Worm (Caenorhabditis elegans) whole organism, L3 larva: ENCODE data around the gene F44A2.3.

Experiments used
- R02D3.7 ChIP-seq: fragments of 150-350 bp; optimal IDR thresholded peaks from 2 replicates; lab custom pipeline; 2014; ENCODE audit warnings: missing biosample characterization, missing genetic modification characterization
- ZK546.5 ChIP-seq: sonication (generic microtip); optimal IDR thresholded peaks from 2 replicates; lab custom pipeline; 2017; ENCODE audit warnings: missing biosample characterization, missing genetic modification characterization
- aly-2 ChIP-seq: fragments of 150-350 bp; optimal IDR thresholded peaks from 2 replicates; lab custom pipeline; 2014; ENCODE audit warnings: missing biosample characterization, missing genetic modification characterization
- ama-1 ChIP-seq: fragments of 150-350 bp; optimal IDR thresholded peaks from 2 replicates; lab custom pipeline; 2018
- ceh-16 ChIP-seq: sonication (generic microtip); optimal IDR thresholded peaks from 2 replicates; lab custom pipeline; 2017; ENCODE audit warnings: missing biosample characterization, missing genetic modification characterization
- ceh-28 ChIP-seq: fragments of 150-350 bp; optimal IDR thresholded peaks from 2 replicates; lab custom pipeline; 2014; ENCODE audit warnings: missing biosample characterization, missing genetic modification reagents, missing genetic modification characterization
- ceh-82 ChIP-seq: fragments of 150-350 bp; optimal IDR thresholded peaks from 2 replicates; lab custom pipeline; 2014; ENCODE audit warnings: missing biosample characterization, missing genetic modification characterization
- ceh-9 ChIP-seq: sonication (generic microtip); optimal IDR thresholded peaks from 2 replicates; lab custom pipeline; 2018; ENCODE audit warnings: missing biosample characterization, missing genetic modification characterization
- daf-12 ChIP-seq: fragments of 150-350 bp; optimal IDR thresholded peaks from 2 replicates; lab custom pipeline; 2014; ENCODE audit warnings: missing biosample characterization, missing genetic modification reagents, missing genetic modification characterization
- egl-27 ChIP-seq: sonication (generic microtip); optimal IDR thresholded peaks from 4 replicates; lab custom pipeline; 2017; ENCODE audit warnings: missing biosample characterization, missing genetic modification reagents, missing genetic modification characterization
- egl-5 ChIP-seq: fragments of 150-350 bp; optimal IDR thresholded peaks from 2 replicates; lab custom pipeline; 2017; ENCODE audit warnings: missing biosample characterization, missing genetic modification reagents, missing genetic modification characterization, inconsistent platforms
- elt-2 ChIP-seq: sonication (generic microtip); optimal IDR thresholded peaks from 2 replicates; lab custom pipeline; 2016; ENCODE audit warnings: missing genetic modification reagents, mild to moderate bottlenecking, missing genetic modification characterization, missing compliant biosample characterization
- elt-3 ChIP-seq, 3 experiments: fragments of 150-350 bp in 1 of 3; sonication (generic microtip) in 2 of 3; optimal IDR thresholded peaks; 2 replicates in 2 of 3; 4 replicates in 1 of 3; lab custom pipeline; 2014 to 2017; ENCODE audit warnings: missing biosample characterization in 3 of 3, missing genetic modification characterization in 3 of 3
- eor-1 ChIP-seq, 2 experiments: fragments of 150-350 bp; optimal IDR thresholded peaks; 2 replicates each; lab custom pipeline; 2014 to 2018; ENCODE audit warnings: missing biosample characterization in 2 of 2, missing genetic modification characterization in 2 of 2
- fkh-2 ChIP-seq: fragments of 150-350 bp; optimal IDR thresholded peaks from 2 replicates; lab custom pipeline; 2014; ENCODE audit warnings: missing biosample characterization, missing genetic modification reagents, missing genetic modification characterization
- fos-1 ChIP-seq: fragments of 150-350 bp; optimal IDR thresholded peaks from 2 replicates; lab custom pipeline; 2014; ENCODE audit warnings: missing biosample characterization, missing genetic modification characterization
- hmg-11 ChIP-seq: sonication (generic microtip); optimal IDR thresholded peaks from 2 replicates; lab custom pipeline; 2016; ENCODE audit warnings: missing genetic modification characterization, missing compliant biosample characterization
- jun-1 ChIP-seq: fragments of 150-350 bp; optimal IDR thresholded peaks from 2 replicates; lab custom pipeline; 2014; ENCODE audit warnings: missing biosample characterization, missing genetic modification reagents, missing genetic modification characterization
- lin-39 ChIP-seq: fragments of 150-350 bp; optimal IDR thresholded peaks from 2 replicates; lab custom pipeline; 2018; ENCODE audit warnings: missing biosample characterization, missing genetic modification reagents, missing genetic modification characterization
- lsy-12 ChIP-seq: sonication (generic microtip); optimal IDR thresholded peaks from 2 replicates; lab custom pipeline; 2016; ENCODE audit warnings: mild to moderate bottlenecking, missing genetic modification characterization, missing compliant biosample characterization
- mdl-1 ChIP-seq: fragments of 150-350 bp; optimal IDR thresholded peaks from 2 replicates; lab custom pipeline; 2014; ENCODE audit warnings: missing biosample characterization, missing genetic modification characterization
- mml-1 ChIP-seq: fragments of 150-350 bp; sonication (generic microtip); optimal IDR thresholded peaks from 3 replicates; lab custom pipeline; 2014; ENCODE audit warnings: missing biosample characterization, missing genetic modification characterization
- nfya-1 ChIP-seq: sonication (generic microtip); optimal IDR thresholded peaks from 2 replicates; lab custom pipeline; 2017; ENCODE audit warnings: missing genetic modification characterization, mild to moderate bottlenecking, missing compliant biosample characterization, antibody characterized with exemption, moderate library complexity; ENCODE audit not compliant: insufficient read depth
- nhr-11 ChIP-seq: fragments of 150-350 bp; optimal IDR thresholded peaks from 2 replicates; lab custom pipeline; 2014; ENCODE audit warnings: missing biosample characterization, missing genetic modification characterization
- nhr-12 ChIP-seq: fragments of 150-350 bp; optimal IDR thresholded peaks from 2 replicates; lab custom pipeline; 2014; ENCODE audit warnings: missing biosample characterization, missing genetic modification characterization
- nhr-23 ChIP-seq: fragments of 150-350 bp; optimal IDR thresholded peaks from 2 replicates; lab custom pipeline; 2014; ENCODE audit warnings: missing biosample characterization, missing genetic modification reagents, missing genetic modification characterization
- nhr-237 ChIP-seq: fragments of 150-350 bp; optimal IDR thresholded peaks from 2 replicates; lab custom pipeline; 2014; ENCODE audit warnings: missing biosample characterization, missing genetic modification characterization
- nhr-25 ChIP-seq: sonication (generic microtip); optimal IDR thresholded peaks from 2 replicates; lab custom pipeline; 2017; ENCODE audit warnings: missing biosample characterization, missing genetic modification characterization
- nhr-28 ChIP-seq: fragments of 150-350 bp; optimal IDR thresholded peaks from 2 replicates; lab custom pipeline; 2014; ENCODE audit warnings: missing biosample characterization, missing genetic modification characterization
- nhr-43 ChIP-seq: sonication (generic microtip); optimal IDR thresholded peaks from 2 replicates; lab custom pipeline; 2016; ENCODE audit warnings: mild to moderate bottlenecking, missing genetic modification characterization, missing compliant biosample characterization; ENCODE audit not compliant: poor library complexity, severe bottlenecking
- nhr-76 ChIP-seq: fragments of 150-350 bp; sonication (generic microtip); optimal IDR thresholded peaks from 5 replicates; lab custom pipeline; 2014; ENCODE audit warnings: missing biosample characterization, missing genetic modification characterization
- nhr-77 ChIP-seq: fragments of 150-350 bp; optimal IDR thresholded peaks from 2 replicates; lab custom pipeline; 2014; ENCODE audit warnings: missing biosample characterization, missing genetic modification characterization
- pha-4 ChIP-seq: fragments of 150-350 bp; optimal IDR thresholded peaks from 2 replicates; lab custom pipeline; 2014; ENCODE audit warnings: missing biosample characterization, missing genetic modification reagents, missing genetic modification characterization
- pqm-1 ChIP-seq: fragments of 150-350 bp; optimal IDR thresholded peaks from 2 replicates; lab custom pipeline; 2017; ENCODE audit warnings: missing biosample characterization, missing genetic modification characterization, inconsistent platforms
- sea-2 ChIP-seq: fragments of 150-350 bp; sonication (generic microtip); optimal IDR thresholded peaks from 4 replicates; lab custom pipeline; 2014; ENCODE audit warnings: missing biosample characterization, missing genetic modification reagents, missing genetic modification characterization
- skn-1 ChIP-seq: fragments of 150-350 bp; optimal IDR thresholded peaks from 2 replicates; lab custom pipeline; 2014; ENCODE audit warnings: missing biosample characterization, missing genetic modification characterization
- snpc-4 ChIP-seq: fragments of 150-350 bp; optimal IDR thresholded peaks from 2 replicates; lab custom pipeline; 2014; ENCODE audit warnings: missing biosample characterization, missing genetic modification characterization
- tbx-2 ChIP-seq: sonication (generic microtip); optimal IDR thresholded peaks from 2 replicates; lab custom pipeline; 2016; ENCODE audit warnings: mild to moderate bottlenecking, missing genetic modification characterization, missing compliant biosample characterization
- unc-39 ChIP-seq: sonication (generic microtip); optimal IDR thresholded peaks from 4 replicates; lab custom pipeline; 2017; ENCODE audit warnings: missing biosample characterization, missing genetic modification characterization
- unc-62 ChIP-seq: fragments of 150-350 bp; sonication (generic microtip); optimal IDR thresholded peaks from 4 replicates; lab custom pipeline; 2014; ENCODE audit warnings: missing biosample characterization, missing genetic modification reagents, missing genetic modification characterization
- zag-1 ChIP-seq: fragments of 150-350 bp; optimal IDR thresholded peaks from 2 replicates; lab custom pipeline; 2014; ENCODE audit warnings: missing biosample characterization, missing genetic modification characterization
- ztf-11 ChIP-seq: fragments of 150-350 bp; optimal IDR thresholded peaks from 2 replicates; lab custom pipeline; 2014; ENCODE audit warnings: missing biosample characterization, missing genetic modification characterization
- ztf-4 ChIP-seq: fragments of 150-350 bp; optimal IDR thresholded peaks from 2 replicates; lab custom pipeline; 2014; ENCODE audit warnings: missing biosample characterization, missing genetic modification characterization

The F44A2.3 gene

ce11 chrV:9338452-9338851 lies 33.2 kb downstream of the F44A2.3 start (continued):
- no peak for TF ChIP-seq nhr-12 (tag; lab: Kevin White, UChicago)
- TF ChIP-seq nhr-11 (tag; lab: Kevin White, UChicago): no peak
- no peak for TF ChIP-seq unc-62 (GFP tag; lab: Kevin White, UChicago)
- TF ChIP-seq sea-2 (GFP tag; lab: Kevin White, UChicago): no peak
- no peak for TF ChIP-seq unc-39
- no peak for TF ChIP-seq nhr-28 (tag; lab: Kevin White, UChicago)
- no peak for TF ChIP-seq snpc-4
- TF ChIP-seq mml-1 (tag; lab: Kevin White, UChicago): no peak
- no peak for TF ChIP-seq ztf-4 (tag; lab: Kevin White, UChicago)
- no peak for TF ChIP-seq egl-5 (tag; lab: Kevin White, UChicago)
- no peak for TF ChIP-seq nhr-77
- peak; percentile 49 for TF ChIP-seq nhr-23
- TF ChIP-seq aly-2 (tag; lab: Kevin White, UChicago): no peak
- no peak for TF ChIP-seq fos-1
- TF ChIP-seq eor-1 (tag; optimal IDR thresholded peaks at IDR 0.05; lab: Kevin White, UChicago): no peak
- no peak for TF ChIP-seq jun-1 (tag; lab: Kevin White, UChicago)
- TF ChIP-seq mdl-1 (tag; lab: Kevin White, UChicago): no peak
- no peak for TF ChIP-seq tbx-2 (tag; lab: Kevin White, UChicago)
- TF ChIP-seq daf-12: no peak
- TF ChIP-seq ZK546.5 (tag; lab: Kevin White, UChicago): no peak
- no peak for TF ChIP-seq egl-27

- peak; percentile 3 for TF ChIP-seq elt-2 (tag; lab: Kevin White, UChicago)
- TF ChIP-seq unc-62 (GFP tag; lab: Kevin White, UChicago): no peak
- peak; percentile 47 for TF ChIP-seq nhr-25 (tag; lab: Kevin White, UChicago)
- TF ChIP-seq pha-4 (tag; lab: Kevin White, UChicago): no peak
- TF ChIP-seq egl-27: no peak
- TF ChIP-seq nhr-23: no peak
- no peak for TF ChIP-seq hmg-11 (tag; lab: Kevin White, UChicago)
- TF ChIP-seq nhr-11 (tag; lab: Kevin White, UChicago): no peak
- no peak for TF ChIP-seq fkh-2
- TF ChIP-seq mdl-1 (tag; lab: Kevin White, UChicago): no peak
- no peak for TF ChIP-seq ceh-82 (tag; lab: Kevin White, UChicago)
- TF ChIP-seq jun-1 (tag; lab: Kevin White, UChicago): no peak
- TF ChIP-seq zag-1 (tag; lab: Kevin White, UChicago): no peak
- TF ChIP-seq nhr-43: peak; percentile 28
- no peak for TF ChIP-seq sea-2 (GFP tag; lab: Kevin White, UChicago)
- TF ChIP-seq ceh-9 (tag; lab: Kevin White, UChicago): no peak
- no peak for TF ChIP-seq ztf-4 (tag; lab: Kevin White, UChicago)
- TF ChIP-seq mml-1 (tag; lab: Kevin White, UChicago): no peak
- TF ChIP-seq, all 47 proteins: peak for 3
Measured at ce11 chrV:9340318-9340717, 35.1 kb downstream of the F44A2.3 start.

DNA sequence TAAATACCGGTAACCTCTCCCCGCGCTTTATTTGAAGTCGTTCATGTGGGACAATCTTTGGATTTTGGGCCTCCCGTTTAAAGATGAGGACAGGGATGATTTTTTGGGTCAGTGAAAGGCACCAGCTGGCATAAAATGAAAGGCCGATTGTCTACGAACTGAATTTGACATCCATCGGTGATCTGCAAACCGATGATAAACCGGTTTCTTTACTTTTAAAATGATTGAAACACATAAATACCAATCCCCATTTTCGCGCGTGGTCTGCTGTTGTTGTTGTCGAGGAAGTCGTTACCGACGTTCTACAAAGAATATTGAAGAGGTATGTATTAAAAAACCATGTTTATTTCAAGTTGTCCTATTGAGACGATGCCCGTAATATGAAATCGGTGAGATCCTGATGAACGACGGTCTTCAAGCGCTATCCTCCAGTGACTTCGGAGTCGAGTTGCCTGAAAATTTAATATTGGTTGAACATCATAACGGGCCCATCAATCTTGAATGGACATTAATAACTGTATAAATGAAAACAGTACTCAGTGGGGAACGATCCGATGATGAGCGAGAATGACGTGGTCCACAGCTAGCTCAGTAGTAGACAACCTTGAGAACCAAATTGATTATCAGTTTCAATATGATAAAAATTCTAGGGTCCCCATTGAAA lies 37.9 kb downstream of the F44A2.3 start:
- TF ChIP-seq ama-1 (peak; percentile 42), lsy-12 (tag; lab: Kevin White, UChicago) (no peak), lin-39 (tag; lab: Kevin White, UChicago) (peak; percentile 34), nfya-1 (tag; lab: Kevin White, UChicago) (no peak), pha-4 (tag; lab: Kevin White, UChicago) (peak; percentile 17), nhr-43 (peak; percentile 25)

- peak; percentile 22 to 95 (median 91) for TF ChIP-seq elt-3 (tag; optimal IDR thresholded peaks at IDR 0.05; lab: Kevin White, UChicago)
- TF ChIP-seq ceh-28 (tag; lab: Kevin White, UChicago): peak; percentile 95
- peak; percentile 93 for TF ChIP-seq skn-1
- peak; percentile 64 for TF ChIP-seq zag-1 (tag; lab: Kevin White, UChicago)
- TF ChIP-seq daf-12: peak; percentile 60
- peak; percentile 99 for TF ChIP-seq lsy-12 (tag; lab: Kevin White, UChicago)
- TF ChIP-seq nfya-1 (tag; lab: Kevin White, UChicago): peak; percentile 90
- peak; percentile 90 to 100 for TF ChIP-seq eor-1 (tag; optimal IDR thresholded peaks at IDR 0.05; lab: Kevin White, UChicago)
- TF ChIP-seq nhr-76 (tag; lab: Kevin White, UChicago): peak; percentile 76
- TF ChIP-seq nhr-237: no peak
- TF ChIP-seq R02D3.7: peak; percentile 93
- peak; percentile 76 for TF ChIP-seq pqm-1
- TF ChIP-seq elt-2 (tag; lab: Kevin White, UChicago): peak; percentile 93
- peak; percentile 97 for TF ChIP-seq nhr-11 (tag; lab: Kevin White, UChicago)
- TF ChIP-seq ztf-4 (tag; lab: Kevin White, UChicago): peak; percentile 86
- peak; percentile 97 for TF ChIP-seq nhr-23
- peak; percentile 7 for TF ChIP-seq ztf-11 (tag; lab: Kevin White, UChicago)
- peak; percentile 93 for TF ChIP-seq nhr-43
- TF ChIP-seq fos-1: peak; percentile 92
- no peak for TF ChIP-seq ceh-16 (tag; lab: Kevin White, UChicago)
Measured at ce11 chrV:9343629-9344624, 38.7 kb downstream of the F44A2.3 start, which contains the start of gene tos-1. tos-1 (minus strand) TSS chrV:9344203.
